Worm (Caenorhabditis elegans): ENCODE data around the gene cpt-6.

- no peak for TF ChIP-seq him-1 (tag; optimal IDR thresholded peaks at IDR 0.05)
- TF ChIP-seq dao-5 (tag; optimal IDR thresholded peaks at IDR 0.05): no peak
- no peak for TF ChIP-seq W03F9.2 (tag; optimal IDR thresholded peaks at IDR 0.05)
These were observed 8.6 kb downstream of the cpt-6 start for ce11 chrV:6485109-6485508.

Measured in whole organism, L4/young adult.